Worm (Caenorhabditis elegans) whole organism, late embryonic: ENCODE measurements around the gene srbc-78.

ENCODE experiments used
- K09A11.1 ChIP-seq: sonication (generic microtip); optimal IDR thresholded peaks from 2 replicates; lab custom pipeline; 2017; ENCODE audit warnings: antibody characterized with exemption, mild to moderate bottlenecking, missing genetic modification characterization, missing compliant biosample characterization; ENCODE audit not compliant: insufficient read depth
- ahr-1 ChIP-seq: sonication (generic microtip); optimal IDR thresholded peaks from 2 replicates; lab custom pipeline; 2016; ENCODE audit warnings: missing genetic modification characterization, missing compliant biosample characterization
- ceh-9 ChIP-seq: sonication (generic microtip); optimal IDR thresholded peaks from 2 replicates; lab custom pipeline; 2016; ENCODE audit warnings: mild to moderate bottlenecking, missing genetic modification characterization, inconsistent platforms, missing compliant biosample characterization
- nhr-11 ChIP-seq: fragments of 150-350 bp; optimal IDR thresholded peaks from 2 replicates; lab custom pipeline; 2014; ENCODE audit warnings: missing biosample characterization, missing genetic modification characterization
- ttx-3 ChIP-seq: sonication (generic microtip); optimal IDR thresholded peaks from 2 replicates; lab custom pipeline; 2016; ENCODE audit warnings: missing genetic modification reagents, missing genetic modification characterization, missing compliant biosample characterization

DNA sequence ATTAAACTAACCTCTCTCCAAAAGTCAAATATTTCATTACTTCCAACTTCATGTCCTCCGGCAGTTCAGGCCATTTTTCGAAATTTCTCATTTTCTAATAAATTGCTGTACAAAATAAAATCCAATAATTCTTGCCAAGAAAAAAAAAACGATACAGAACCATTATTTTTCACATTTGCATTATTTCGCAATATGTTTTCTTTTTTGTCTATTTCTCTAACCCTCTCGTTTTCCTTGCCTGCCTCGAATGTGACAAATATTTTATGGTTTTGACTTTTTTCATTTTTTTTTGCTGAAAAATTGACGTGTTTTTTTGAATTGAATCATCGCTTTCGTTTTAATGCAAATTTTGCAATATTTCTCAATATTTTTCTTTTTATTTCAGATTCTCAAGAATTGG is 33.2 kb upstream of the srbc-78 start, which contains the start of the genes Y38H6C.9 and fbxa-150:
- no peak for TF ChIP-seq ttx-3
- TF ChIP-seq ahr-1 (tag; lab: Kevin White, UChicago) = no peak
- TF ChIP-seq nhr-11 (tag; lab: Kevin White, UChicago) = no peak
- TF ChIP-seq K09A11.1 = no peak
- no peak for TF ChIP-seq ceh-9 (tag; lab: Kevin White, UChicago)
